Worm (Caenorhabditis elegans): Measurements from ENCODE around the gene K08H10.6.

The K08H10.6 gene

DNA sequence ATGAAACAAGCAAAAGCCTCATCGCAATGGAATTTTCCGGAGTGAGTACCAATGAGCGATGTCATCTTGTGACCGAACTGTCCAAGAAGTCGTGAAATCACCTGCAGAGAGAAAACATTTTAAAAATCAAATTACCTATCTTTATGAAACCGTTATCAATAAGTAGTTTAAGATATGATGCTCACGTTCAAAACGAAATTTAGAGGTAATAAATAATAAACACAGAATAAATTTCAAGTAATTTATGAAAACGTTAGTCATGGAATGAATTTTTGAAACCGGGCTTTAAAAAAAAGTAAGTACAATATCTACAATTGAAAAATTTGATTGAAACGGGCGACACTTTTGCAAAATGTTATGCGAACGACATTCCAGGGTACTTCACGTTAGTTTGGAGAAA, 8.0 kb downstream of the K08H10.6 start, which contains the start of gene C27H6.8:
C27H6.8 (minus strand) TSS at position 101 of the 400 bp plus-strand sequence.
- TF ChIP-seq hlh-15 (tag; optimal IDR thresholded peaks at IDR 0.05) (no peak), sox-2 (GFP tag; IDR thresholded peaks at IDR 0.05) (no peak), pax-1 (tag; optimal IDR thresholded peaks at IDR 0.05) (no peak), rnt-1 (tag; optimal IDR thresholded peaks at IDR 0.05) (no peak), pros-1 (tag; optimal IDR thresholded peaks at IDR 0.05) (no peak), ceh-30 (tag; optimal IDR thresholded peaks at IDR 0.05) (no peak), ceh-45 (GFP tag; IDR thresholded peaks at IDR 0.05) (no peak), ahr-1 (tag; optimal IDR thresholded peaks at IDR 0.05) (no peak), ceh-34 (tag; optimal IDR thresholded peaks at IDR 0.05) (no peak), odd-2 (tag; optimal IDR thresholded peaks at IDR 0.05) (no peak), fkh-10 (GFP tag; optimal IDR thresholded peaks at IDR 0.05) (no peak), C08G9.2 (tag; optimal IDR thresholded peaks at IDR 0.05) (no peak), hlh-6 (tag; optimal IDR thresholded peaks at IDR 0.05) (no peak)

DNA sequence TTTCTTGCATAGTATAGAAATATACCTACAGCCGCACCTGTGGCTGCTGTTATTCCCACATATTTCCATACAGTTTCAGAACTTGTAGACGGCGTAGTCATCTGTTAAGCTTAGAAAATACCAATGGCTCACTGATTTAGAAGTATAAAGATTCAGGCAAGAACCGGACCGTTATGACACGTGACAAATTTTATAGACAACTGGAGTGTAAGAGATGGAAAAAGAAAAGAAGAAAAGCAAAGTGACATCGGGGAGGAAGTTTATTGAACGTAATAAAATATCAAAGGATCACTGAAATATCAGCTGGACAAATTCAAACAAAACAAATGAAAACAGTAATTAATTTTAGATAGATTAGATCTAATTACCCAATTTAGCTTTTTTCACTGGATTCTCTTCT, 9.5 kb downstream of the K08H10.6 start, which contains the start of gene rmd-2:
rmd-2 (minus strand) TSS at position 101 of the 400 bp plus-strand sequence.
- TF ChIP-seq hlh-30 (tag; optimal IDR thresholded peaks at IDR 0.05; ENCODE audit: insufficient read depth) (peak; percentile 28), pat-9 (tag; optimal IDR thresholded peaks at IDR 0.05) (no peak), ceh-24 (tag; optimal IDR thresholded peaks at IDR 0.05) (no peak), ceh-6 (GFP tag; optimal IDR thresholded peaks at IDR 0.05) (no peak)

DNA sequence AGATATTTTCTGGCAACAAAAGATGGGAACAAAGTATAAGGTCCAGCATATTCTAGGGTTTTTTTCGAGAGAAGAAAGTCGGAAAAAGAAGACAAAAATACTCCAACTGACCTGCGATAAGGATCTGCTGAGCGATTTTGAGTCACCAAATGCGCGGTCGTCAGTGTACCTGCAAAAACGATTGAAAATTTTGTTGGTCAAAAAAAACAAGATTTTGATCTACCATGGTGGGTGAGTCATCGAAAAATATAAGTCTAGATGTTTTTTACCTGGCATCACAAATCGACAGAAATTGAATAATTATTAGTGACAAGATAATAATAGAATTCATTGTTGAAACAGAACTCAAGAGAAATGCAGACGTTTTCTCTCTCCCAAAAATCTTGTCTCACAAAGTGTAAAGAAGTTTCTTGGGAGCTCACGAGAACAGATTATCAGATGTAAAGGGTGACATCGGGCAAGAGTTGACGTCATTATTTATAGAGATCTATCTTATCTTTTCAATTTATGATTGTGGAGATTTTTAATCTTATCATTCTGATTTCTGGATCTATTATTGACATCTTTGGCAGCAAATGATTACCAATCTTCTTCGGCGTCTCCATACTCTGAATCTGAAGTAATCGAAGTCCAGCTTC, 10.3 kb downstream of the K08H10.6 start:
- TF ChIP-seq dmd-4 (tag; optimal IDR thresholded peaks at IDR 0.05; ENCODE audit: borderline replicate concordance), result no peak
- no peak for TF ChIP-seq tbx-2 (tag; optimal IDR thresholded peaks at IDR 0.05)

DNA sequence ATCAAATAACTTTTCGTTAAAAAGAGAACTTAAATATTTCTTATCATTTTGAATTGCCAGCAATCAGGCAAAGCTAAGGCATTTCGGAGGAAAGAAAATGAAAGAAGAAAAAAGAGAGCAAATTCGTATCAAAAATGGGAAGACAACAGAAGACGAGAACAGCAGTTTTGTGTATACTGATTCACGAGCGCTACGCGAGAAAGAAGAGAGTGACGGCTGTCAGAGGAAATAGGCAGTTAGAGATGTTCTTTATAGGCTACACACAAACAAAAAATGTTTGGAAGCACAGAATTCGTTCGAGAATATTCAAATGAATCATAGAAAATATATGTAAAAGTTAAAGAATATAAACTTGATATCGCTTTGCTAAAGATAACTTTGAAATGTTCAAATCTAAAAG, 10.9 kb downstream of the K08H10.6 start:
- no peak for TF ChIP-seq ceh-24 (tag; optimal IDR thresholded peaks at IDR 0.05)
- no peak for TF ChIP-seq ceh-14 (tag; optimal IDR thresholded peaks at IDR 0.05)
- no peak for TF ChIP-seq syd-9 (tag; optimal IDR thresholded peaks at IDR 0.05)
- no peak for TF ChIP-seq pqm-1 (tag; optimal IDR thresholded peaks at IDR 0.05)

DNA sequence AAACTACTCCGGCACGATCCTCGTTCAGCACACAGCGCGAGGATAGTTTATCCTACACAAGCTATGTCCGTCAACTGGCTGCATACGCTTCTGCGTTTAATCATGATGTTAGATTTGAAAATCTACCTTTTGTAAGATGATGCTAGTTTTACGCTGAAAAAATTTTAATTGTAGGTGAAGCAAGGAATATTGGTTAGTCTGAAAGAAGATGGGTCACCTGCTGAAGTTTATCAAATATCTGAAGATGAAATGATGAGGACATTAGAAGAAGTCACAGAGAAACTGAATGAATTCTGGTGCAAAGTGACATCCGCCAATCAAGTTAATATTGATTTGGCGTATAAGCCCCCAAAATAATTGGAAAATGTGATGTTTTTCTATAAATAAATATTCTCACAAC, 12.2 kb downstream of the K08H10.6 start:
- TF ChIP-seq unc-3 (GFP tag; conservative IDR thresholded peaks at IDR 0.05), result no peak
- no peak for TF ChIP-seq unc-3 (tag; optimal IDR thresholded peaks at IDR 0.05)
- TF ChIP-seq hlh-13 (GFP tag; optimal IDR thresholded peaks at IDR 0.05), result no peak
- TF ChIP-seq nfya-1 (tag; optimal IDR thresholded peaks at IDR 0.05), result no peak
- TF ChIP-seq dve-1 (tag; optimal IDR thresholded peaks at IDR 0.05), result no peak
- no peak for TF ChIP-seq ceh-2 (tag; optimal IDR thresholded peaks at IDR 0.05)

DNA sequence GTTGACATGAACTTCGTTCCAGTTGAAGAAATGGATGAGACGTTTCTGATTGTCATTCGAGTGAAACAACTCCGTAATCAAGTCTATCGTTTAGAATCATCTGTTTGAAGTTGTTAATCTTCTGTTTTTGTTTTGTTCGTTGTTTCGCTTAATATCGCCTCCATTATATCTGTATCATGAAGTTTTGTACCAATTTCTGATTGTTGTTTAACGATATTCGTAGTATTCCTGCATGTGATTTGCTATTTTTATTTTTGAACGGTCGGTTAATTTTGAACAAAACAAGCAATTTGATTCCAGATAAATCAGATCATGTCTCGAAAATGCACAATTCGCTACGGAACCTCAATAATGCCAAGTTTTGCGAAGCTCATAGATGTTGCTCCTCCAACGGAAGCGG, 13.1 kb downstream of the K08H10.6 start, which contains the start of gene C27H6.9:
C27H6.9 (plus strand) TSS at position 301 of the 400 bp plus-strand sequence.
- TF ChIP-seq K02D7.2 (tag; optimal IDR thresholded peaks at IDR 0.05) (no peak), ztf-16 (tag; optimal IDR thresholded peaks at IDR 0.05) (no peak), ceh-6 (GFP tag; optimal IDR thresholded peaks at IDR 0.05) (no peak), fkh-6 (tag; optimal IDR thresholded peaks at IDR 0.05) (no peak), C08G9.2 (tag; optimal IDR thresholded peaks at IDR 0.05) (no peak), K09A11.1 (tag; optimal IDR thresholded peaks at IDR 0.05; ENCODE audit: insufficient read depth) (no peak), pat-9 (tag; optimal IDR thresholded peaks at IDR 0.05) (no peak), syd-9 (tag; optimal IDR thresholded peaks at IDR 0.05) (no peak), sox-2 (GFP tag; IDR thresholded peaks at IDR 0.05) (no peak), tbx-2 (tag; optimal IDR thresholded peaks at IDR 0.05) (no peak), ref-2 (tag; optimal IDR thresholded peaks at IDR 0.05) (no peak), odd-2 (tag; optimal IDR thresholded peaks at IDR 0.05) (no peak), C38D4.7 (GFP tag; optimal IDR thresholded peaks at IDR 0.05) (no peak), ceh-9 (tag; optimal IDR thresholded peaks at IDR 0.05) (no peak), che-1 (tag; optimal IDR thresholded peaks at IDR 0.05) (no peak)

Data from whole organism, late embryonic.